Worm (Caenorhabditis elegans): ENCODE results near the gene latd-1.

- TF ChIP-seq ceh-48 (tag; optimal IDR thresholded peaks at IDR 0.05) (no peak), ceh-30 (tag; optimal IDR thresholded peaks at IDR 0.05) (no peak), ets-4 (tag; optimal IDR thresholded peaks at IDR 0.05) (no peak), C08G9.2 (tag; optimal IDR thresholded peaks at IDR 0.05) (no peak), ttx-3 (tag; optimal IDR thresholded peaks at IDR 0.05) (no peak), hlh-15 (tag; optimal IDR thresholded peaks at IDR 0.05) (no peak), C38D4.7 (GFP tag; optimal IDR thresholded peaks at IDR 0.05) (no peak), unc-55 (GFP tag; optimal IDR thresholded peaks at IDR 0.05) (no peak), dve-1 (tag; optimal IDR thresholded peaks at IDR 0.05) (no peak), F13H6.1 (tag; optimal IDR thresholded peaks at IDR 0.05) (no peak), nhr-11 (tag; optimal IDR thresholded peaks at IDR 0.05) (no peak), fkh-10 (GFP tag; optimal IDR thresholded peaks at IDR 0.05) (no peak), pha-2 (tag; optimal IDR thresholded peaks at IDR 0.05) (no peak)
Observed at ce11 chrX:7900180-7900579, 2.6 kb upstream of the latd-1 start.

Measured in whole organism, late embryonic.